Fruit fly (Drosophila melanogaster): ENCODE results near the gene retinin.

The retinin gene

dm6 chr3L:16331633-16332032, at the start of gene retinin:
retinin (plus strand) TSS chr3L:16331933.
- TF ChIP-seq CG8478 (optimal IDR thresholded peaks at IDR 0.05) (no peak), CTCF (optimal IDR thresholded peaks at IDR 0.05) (no peak)

- no peak for TF ChIP-seq CTCF (optimal IDR thresholded peaks at IDR 0.05)
- TF ChIP-seq CG8478 (optimal IDR thresholded peaks at IDR 0.05): no peak
These were observed 47.9 kb upstream of the retinin start, which contains the start of gene CG13048 for dm6 chr3L:16283821-16284220. CG13048 (minus strand) TSS chr3L:16283921.

- TF ChIP-seq CG8478 (optimal IDR thresholded peaks at IDR 0.05) (no peak), CTCF (optimal IDR thresholded peaks at IDR 0.05) (no peak)
These were observed 46.3 kb upstream of the retinin start, which contains the start of gene CG13047 for dm6 chr3L:16285346-16285911. CG13047 (minus strand) TSS chr3L:16285396.

- no peak for TF ChIP-seq CG8478 (optimal IDR thresholded peaks at IDR 0.05)
- TF ChIP-seq CTCF (optimal IDR thresholded peaks at IDR 0.05): no peak
These were observed 45.5 kb upstream of the retinin start for dm6 chr3L:16286258-16286657.

- no peak for TF ChIP-seq CTCF (optimal IDR thresholded peaks at IDR 0.05)
These were observed 43.4 kb upstream of the retinin start, which contains the start of gene CG13046 for dm6 chr3L:16288322-16288721. CG13046 (minus strand) TSS chr3L:16288422.

dm6 chr3L:16289067-16289466, 42.7 kb upstream of the retinin start:
- TF ChIP-seq CTCF (optimal IDR thresholded peaks at IDR 0.05) (no peak), CG8478 (optimal IDR thresholded peaks at IDR 0.05) (no peak)

- TF ChIP-seq CG8478 (optimal IDR thresholded peaks at IDR 0.05) (no peak), CTCF (optimal IDR thresholded peaks at IDR 0.05) (no peak)
These were observed 40.9 kb upstream of the retinin start, which contains the start of gene CG13045 for dm6 chr3L:16290850-16291249. CG13045 (minus strand) TSS chr3L:16290950.

dm6 chr3L:16291678-16292077, 40.1 kb upstream of the retinin start:
- TF ChIP-seq CTCF (optimal IDR thresholded peaks at IDR 0.05): no peak
- no peak for TF ChIP-seq CG8478 (optimal IDR thresholded peaks at IDR 0.05)

dm6 chr3L:16295447-16295846, 36.3 kb upstream of the retinin start, which contains the start of gene CG4962:
CG4962 (minus strand) TSS chr3L:16295547.
- TF ChIP-seq CTCF (optimal IDR thresholded peaks at IDR 0.05): no peak
- no peak for TF ChIP-seq CG8478 (optimal IDR thresholded peaks at IDR 0.05)

dm6 chr3L:16301153-16301552, 30.6 kb upstream of the retinin start, which contains the start of gene CG4982:
CG4982 (plus strand) TSS chr3L:16301453.
- TF ChIP-seq CG8478 (optimal IDR thresholded peaks at IDR 0.05): no peak
- no peak for TF ChIP-seq CTCF (optimal IDR thresholded peaks at IDR 0.05)

dm6 chr3L:16303078-16303477, 28.7 kb upstream of the retinin start, which contains the start of gene CG13044:
CG13044 (minus strand) TSS chr3L:16303178.
- no peak for TF ChIP-seq CG8478 (optimal IDR thresholded peaks at IDR 0.05)
- no peak for TF ChIP-seq CTCF (optimal IDR thresholded peaks at IDR 0.05)

dm6 chr3L:16303982-16304381, 27.8 kb upstream of the retinin start, which contains the start of gene CG43249:
CG43249 (plus strand) TSS chr3L:16304282.
- TF ChIP-seq CG8478 (optimal IDR thresholded peaks at IDR 0.05): no peak
- TF ChIP-seq CTCF (optimal IDR thresholded peaks at IDR 0.05): no peak

- TF ChIP-seq CTCF (optimal IDR thresholded peaks at IDR 0.05): no peak
- TF ChIP-seq CG8478 (optimal IDR thresholded peaks at IDR 0.05): no peak
These were observed 25.7 kb upstream of the retinin start, which contains the start of the genes CG13043 and CG13063 for dm6 chr3L:16305820-16306650. CG13043 (minus strand) TSS chr3L:16305870. CG13063 (plus strand) TSS chr3L:16306600.

- TF ChIP-seq CG8478 (optimal IDR thresholded peaks at IDR 0.05): no peak
- no peak for TF ChIP-seq CTCF (optimal IDR thresholded peaks at IDR 0.05)
These were observed 23.4 kb upstream of the retinin start, which contains the start of gene CG13042 for dm6 chr3L:16308380-16308779. CG13042 (minus strand) TSS chr3L:16308480.

- TF ChIP-seq CTCF (optimal IDR thresholded peaks at IDR 0.05) (no peak), CG8478 (optimal IDR thresholded peaks at IDR 0.05) (no peak)
These were observed 21.8 kb upstream of the retinin start for dm6 chr3L:16309972-16310371.
